Worm (Caenorhabditis elegans) whole organism, L4 larva: ENCODE results near the gene fox-1.

ENCODE experiments used
- D1046.2 ChIP-seq: fragments of 200-800 bp; sonication (Bioruptor generic); IDR thresholded peaks from 2 replicates; pipeline ENCODE4 v1.3.6; 2022; ENCODE audit warnings: missing genetic modification characterization, missing compliant biosample characterization
- F37D6.2 ChIP-seq: sonication (generic microtip); optimal IDR thresholded peaks from 2 replicates; lab custom pipeline; 2016; ENCODE audit warnings: mild to moderate bottlenecking, missing genetic modification characterization, missing compliant biosample characterization
- Y48G9A.11 ChIP-seq: fragments of 200-800 bp; sonication (Bioruptor generic); IDR thresholded peaks from 2 replicates; pipeline ENCODE4 v1.3.6; 2022; ENCODE audit warnings: missing genetic modification reagents, missing genetic modification characterization, missing compliant biosample characterization
- Y5F2A.4 ChIP-seq: fragments of 200-800 bp; sonication (Bioruptor generic); optimal IDR thresholded peaks from 2 replicates; lab custom pipeline; 2018; ENCODE audit warnings: mild to moderate bottlenecking, missing genetic modification characterization, missing compliant biosample characterization
- aha-1 ChIP-seq: fragments of 150-350 bp; peaks from one replicate; lab custom pipeline; 2014; ENCODE audit warnings: missing biosample characterization, missing genetic modification characterization
- ceh-28 ChIP-seq: fragments of 150-350 bp; optimal IDR thresholded peaks from 2 replicates; lab custom pipeline; 2014; ENCODE audit warnings: missing biosample characterization, missing genetic modification reagents, missing genetic modification characterization
- ceh-44 ChIP-seq: fragments of 200-800 bp; sonication (Bioruptor generic); IDR thresholded peaks from 2 replicates; pipeline ENCODE4 v1.3.6; 2022; ENCODE audit warnings: missing genetic modification reagents, missing genetic modification characterization, missing compliant biosample characterization
- ces-1 ChIP-seq: fragments of 150-350 bp; sonication (generic microtip); optimal IDR thresholded peaks from 4 replicates; lab custom pipeline; 2014; ENCODE audit warnings: missing biosample characterization, missing genetic modification reagents, missing genetic modification characterization
- ctbp-1 ChIP-seq: fragments of 200-800 bp; sonication (Bioruptor generic); IDR thresholded peaks from 2 replicates; pipeline ENCODE4 v1.3.6; 2022; ENCODE audit warnings: missing genetic modification reagents, missing genetic modification characterization, missing compliant biosample characterization
- daf-12 ChIP-seq: fragments of 150-350 bp; optimal IDR thresholded peaks from 2 replicates; lab custom pipeline; 2014; ENCODE audit warnings: missing biosample characterization, missing genetic modification reagents, missing genetic modification characterization
- daf-16 ChIP-seq, 3 experiments: sonication (generic microtip); optimal IDR thresholded peaks; 2 replicates each; lab custom pipeline; 2016 to 2017; ENCODE audit warnings: missing genetic modification characterization in 3 of 3, missing genetic modification reagents in 3 of 3, mild to moderate bottlenecking in 2 of 3, missing compliant biosample characterization in 2 of 3, missing biosample characterization in 1 of 3, moderate library complexity in 1 of 3
- daf-19 ChIP-seq: fragments of 200-800 bp; sonication (Bioruptor generic); conservative IDR thresholded peaks from 2 replicates; pipeline ENCODE4 v1.3.6; 2022; ENCODE audit warnings: missing genetic modification characterization, missing compliant biosample characterization
- daf-8 ChIP-seq: fragments of 200-800 bp; sonication (Bioruptor generic); IDR thresholded peaks from 2 replicates; pipeline ENCODE4 v1.3.6; 2022; ENCODE audit warnings: missing genetic modification characterization, missing compliant biosample characterization
- dpl-1 ChIP-seq: fragments of 150-350 bp; optimal IDR thresholded peaks from 2 replicates; lab custom pipeline; 2014; ENCODE audit warnings: missing biosample characterization, missing genetic modification reagents, missing genetic modification characterization
- duxl-1 ChIP-seq: sonication (generic microtip); optimal IDR thresholded peaks from 2 replicates; lab custom pipeline; 2016; ENCODE audit warnings: mild to moderate bottlenecking, missing genetic modification characterization, moderate library complexity, missing compliant biosample characterization; ENCODE audit not compliant: poor library complexity
- dve-1 ChIP-seq: sonication (generic microtip); optimal IDR thresholded peaks from 2 replicates; lab custom pipeline; 2017; ENCODE audit warnings: antibody characterized with exemption, mild to moderate bottlenecking, missing genetic modification characterization, missing compliant biosample characterization; ENCODE audit not compliant: insufficient read depth
- egl-43 ChIP-seq: fragments of 200-800 bp; sonication (Bioruptor generic); IDR thresholded peaks from 2 replicates; pipeline ENCODE4 v1.3.6; 2022; ENCODE audit warnings: missing genetic modification reagents, missing genetic modification characterization, missing compliant biosample characterization
- fkh-10 ChIP-seq: fragments of 150-350 bp; optimal IDR thresholded peaks from 2 replicates; lab custom pipeline; 2014; ENCODE audit warnings: missing biosample characterization, missing genetic modification reagents, missing genetic modification characterization
- hlh-30 ChIP-seq: sonication (generic microtip); optimal IDR thresholded peaks from 2 replicates; lab custom pipeline; 2017; ENCODE audit warnings: antibody characterized with exemption, mild to moderate bottlenecking, missing genetic modification characterization, missing compliant biosample characterization; ENCODE audit not compliant: insufficient read depth
- hmg-1.1 ChIP-seq: fragments of 200-800 bp; sonication (Bioruptor generic); IDR thresholded peaks from 2 replicates; pipeline ENCODE4 v1.3.6; 2022; ENCODE audit warnings: missing genetic modification reagents, missing genetic modification characterization, missing compliant biosample characterization
- lin-15B ChIP-seq: fragments of 150-350 bp; sonication (generic microtip); optimal IDR thresholded peaks from 3 replicates; lab custom pipeline; 2014; ENCODE audit warnings: missing biosample characterization, missing genetic modification characterization
- lsy-2 ChIP-seq, 2 experiments: fragments of 150-350 bp in 1 of 2; sonication (generic microtip) in 1 of 2; optimal IDR thresholded peaks; 2 replicates each; lab custom pipeline; 2014 to 2017; ENCODE audit warnings: missing biosample characterization in 2 of 2, missing genetic modification characterization in 2 of 2
- mdl-1 ChIP-seq, 2 experiments: fragments of 150-350 bp in 1 of 2; sonication (generic microtip) in 1 of 2; optimal IDR thresholded peaks; 2 replicates each; lab custom pipeline; 2014 to 2017; ENCODE audit warnings: missing biosample characterization in 2 of 2, missing genetic modification characterization in 2 of 2
- mep-1 ChIP-seq: fragments of 150-350 bp; sonication (generic microtip); optimal IDR thresholded peaks from 3 replicates; lab custom pipeline; 2014; ENCODE audit warnings: missing biosample characterization, missing genetic modification characterization
- mes-2 ChIP-seq: sonication (generic microtip); optimal IDR thresholded peaks from 2 replicates; lab custom pipeline; 2016; ENCODE audit warnings: missing genotype, mild to moderate bottlenecking, missing genetic modification characterization, missing compliant biosample characterization; ENCODE audit not compliant: poor library complexity, severe bottlenecking
- nhr-28 ChIP-seq: fragments of 150-350 bp; optimal IDR thresholded peaks from 2 replicates; lab custom pipeline; 2014; ENCODE audit warnings: missing biosample characterization, missing genetic modification characterization
- nhr-6 ChIP-seq: fragments of 150-350 bp; optimal IDR thresholded peaks from 2 replicates; lab custom pipeline; 2014; ENCODE audit warnings: missing biosample characterization, missing genetic modification characterization
- pha-4 ChIP-seq, 2 experiments: fragments of 150-350 bp in 1 of 2; fragments of 200-800 bp in 1 of 2; sonication (Bioruptor generic) in 1 of 2; IDR thresholded peaks in 1 of 2; optimal IDR thresholded peaks in 1 of 2; 2 replicates each; pipeline versions ENCODE4 v1.3.6 to Lab custom; 2014 to 2022; ENCODE audit warnings: missing genetic modification characterization in 2 of 2, missing genetic modification reagents in 2 of 2, missing biosample characterization in 1 of 2, missing compliant biosample characterization in 1 of 2
- php-3 ChIP-seq: fragments of 200-800 bp; sonication (Bioruptor generic); IDR thresholded peaks from 2 replicates; pipeline ENCODE4 v1.3.6; 2022; ENCODE audit warnings: missing genetic modification reagents, missing genetic modification characterization, missing compliant biosample characterization
- pqm-1 ChIP-seq: sonication (generic microtip); optimal IDR thresholded peaks from 2 replicates; lab custom pipeline; 2017; ENCODE audit warnings: missing biosample characterization, missing genetic modification characterization
- rbr-2 ChIP-seq: sonication (generic microtip); optimal IDR thresholded peaks from 2 replicates; lab custom pipeline; 2016; ENCODE audit warnings: missing genotype, missing genetic modification characterization, missing compliant biosample characterization
- set-16 ChIP-seq: fragments of 200-800 bp; sonication (Bioruptor generic); IDR thresholded peaks from 2 replicates; pipeline ENCODE4 v1.3.6; 2022; ENCODE audit warnings: missing genetic modification reagents, missing genetic modification characterization, missing compliant biosample characterization
- spr-3 ChIP-seq: fragments of 200-800 bp; sonication (Bioruptor generic); optimal IDR thresholded peaks from 2 replicates; lab custom pipeline; 2018; ENCODE audit warnings: mild to moderate bottlenecking, missing genetic modification characterization, missing compliant biosample characterization
- tag-97 ChIP-seq: fragments of 200-800 bp; sonication (Bioruptor generic); IDR thresholded peaks from 2 replicates; pipeline ENCODE4 v1.3.6; 2022; ENCODE audit warnings: missing genetic modification characterization, missing compliant biosample characterization
- vab-7 ChIP-seq: fragments of 200-800 bp; sonication (Bioruptor generic); IDR thresholded peaks from 2 replicates; pipeline ENCODE4 v1.3.6; 2022; ENCODE audit warnings: missing genetic modification reagents, missing genetic modification characterization, missing compliant biosample characterization
- ztf-11 ChIP-seq: fragments of 150-350 bp; optimal IDR thresholded peaks from 2 replicates; lab custom pipeline; 2014; ENCODE audit warnings: missing biosample characterization, missing genetic modification characterization

The fox-1 gene

ce11 chrX:2495865-2496314, 36.2 kb upstream of the fox-1 start, which contains the start of gene rabr-1 (continued):
- TF ChIP-seq ztf-11 (no peak), mdl-1 (tag; optimal IDR thresholded peaks at IDR 0.05; lab: Kevin White, UChicago) (peak in 1 of 2 experiments; percentile 31), nhr-28 (tag; lab: Kevin White, UChicago) (peak; percentile 82), rbr-2 (tag; lab: Kevin White, UChicago) (peak; percentile 8), egl-43 (GFP tag; lab: Robert Waterston, UW) (0 out of 2 replicates have a peak, but pooled peaks have one; percentile 49), pha-4 (GFP tag; IDR thresholded peaks at IDR 0.05; lab: Robert Waterston, UW) (peak; percentile 33; the same call in 1 of the 2 replicates), pha-4 (tag; optimal IDR thresholded peaks at IDR 0.05; lab: Kevin White, UChicago) (no peak), Y48G9A.11 (GFP tag; lab: Robert Waterston, UW) (no peak), aha-1 (peak; percentile 96), daf-12 (tag; lab: Kevin White, UChicago) (no peak), daf-8 (GFP tag; lab: Robert Waterston, UW) (no peak), nhr-6 (tag; lab: Kevin White, UChicago) (no peak), ceh-44 (GFP tag; lab: Robert Waterston, UW) (no peak), duxl-1 (peak; percentile 13), ceh-28 (no peak), dpl-1 (no peak), daf-19 (GFP tag; lab: Robert Waterston, UW) (no peak), Y5F2A.4 (GFP tag; lab: Kevin White, UChicago) (no peak), daf-16 (GFP tag; optimal IDR thresholded peaks at IDR 0.05; lab: Kevin White, UChicago) (no peak), daf-16 (tag; optimal IDR thresholded peaks at IDR 0.05; lab: Kevin White, UChicago) (peak; percentile 8), mep-1 (tag; lab: Kevin White, UChicago) (peak; percentile 66), spr-3 (no peak)

ce11 chrX:2494296-2494695, 34.6 kb upstream of the fox-1 start:
- TF ChIP-seq ctbp-1 (GFP tag; lab: Robert Waterston, UW) (peak; percentile 46; the same call in 1 of the 2 replicates), ces-1 (GFP tag; lab: Kevin White, UChicago) (peak; percentile 62), dve-1 (tag; lab: Kevin White, UChicago) (no peak), fkh-10 (peak; percentile 81)

ce11 chrX:2493586-2494175, 34.0 kb upstream of the fox-1 start:
- TF ChIP-seq vab-7 = no peak
- TF ChIP-seq set-16 (GFP tag; lab: Robert Waterston, UW) = peak; percentile 36; the same call in 1 of the 2 replicates

- TF ChIP-seq ctbp-1 (GFP tag; lab: Robert Waterston, UW) (0 out of 2 replicates have a peak, but pooled peaks have one; percentile 51), hlh-30 (tag; lab: Kevin White, UChicago) (peak; percentile 37), hmg-1.1 (GFP tag; lab: Robert Waterston, UW) (0 out of 2 replicates have a peak, but pooled peaks have one; percentile 44), lsy-2 (tag; optimal IDR thresholded peaks at IDR 0.05; lab: Kevin White, UChicago) (peak in 1 of 2 experiments; percentile 54), tag-97 (GFP tag; lab: Robert Waterston, UW) (no peak), D1046.2 (GFP tag; lab: Robert Waterston, UW) (no peak), php-3 (GFP tag; lab: Robert Waterston, UW) (no peak), mes-2 (tag; lab: Kevin White, UChicago) (peak; percentile 67), pqm-1 (tag; lab: Kevin White, UChicago) (peak; percentile 3), F37D6.2 (tag; lab: Kevin White, UChicago) (peak; percentile 9), mdl-1 (tag; optimal IDR thresholded peaks at IDR 0.05; lab: Kevin White, UChicago) (peak in 1 of 2 experiments; percentile 40), aha-1 (peak; percentile 77), vab-7 (0 out of 2 replicates have a peak, but pooled peaks have one; percentile 7), lin-15B (tag; lab: Kevin White, UChicago) (no peak)
Measured at ce11 chrX:2488526-2489098, 28.9 kb upstream of the fox-1 start, which contains the start of gene hid-1. Gene hid-1 (plus strand): TSS chrX:2489048.
